Worm (Caenorhabditis elegans) whole organism, young adult: ENCODE results near the gene gsp-1.

Source experiments
- B0035.1 ChIP-seq: sonication (generic microtip); optimal IDR thresholded peaks from 2 replicates; lab custom pipeline; 2016; ENCODE audit warnings: missing genetic modification characterization, mild to moderate bottlenecking, missing compliant biosample characterization, missing genotype, missing genetic modification reagents
- B0261.1 ChIP-seq: sonication (generic microtip); optimal IDR thresholded peaks from 2 replicates; lab custom pipeline; 2016; ENCODE audit warnings: mild to moderate bottlenecking, missing genetic modification characterization, moderate library complexity, missing compliant biosample characterization
- B0336.3 ChIP-seq: fragments of 200-800 bp; sonication (Bioruptor generic); IDR thresholded peaks from 2 replicates; pipeline ENCODE4 v1.3.6; 2022; ENCODE audit warnings: missing genetic modification characterization, missing compliant biosample characterization
- D2030.7 ChIP-seq: fragments of 200-800 bp; sonication (Bioruptor generic); IDR thresholded peaks from 2 replicates; pipeline ENCODE4 v1.3.6; 2022; ENCODE audit warnings: missing genetic modification reagents, missing genetic modification characterization, missing compliant biosample characterization
- K12H6.12 ChIP-seq: fragments of 200-800 bp; sonication (Bioruptor generic); optimal IDR thresholded peaks from 2 replicates; lab custom pipeline; 2018; ENCODE audit warnings: mild to moderate bottlenecking, missing genetic modification characterization, missing compliant biosample characterization
- Y67H2A.10 ChIP-seq: fragments of 200-800 bp; sonication (Bioruptor generic); conservative IDR thresholded peaks from 2 replicates; pipeline ENCODE4 v1.3.6; 2022; ENCODE audit warnings: missing genetic modification reagents, missing genetic modification characterization, missing compliant biosample characterization
- Y79H2A.3 ChIP-seq: fragments of 200-800 bp; sonication (Bioruptor generic); conservative IDR thresholded peaks from 2 replicates; pipeline ENCODE4 v1.3.6; 2022; ENCODE audit warnings: missing genetic modification reagents, missing genetic modification characterization, missing compliant biosample characterization
- akir-1 ChIP-seq: fragments of 200-800 bp; sonication (Bioruptor generic); optimal IDR thresholded peaks from 2 replicates; lab custom pipeline; 2018; ENCODE audit warnings: mild to moderate bottlenecking, missing genetic modification characterization, moderate library complexity, missing compliant biosample characterization
- aptf-2 ChIP-seq: fragments of 200-800 bp; sonication (Bioruptor generic); conservative IDR thresholded peaks from 2 replicates; pipeline ENCODE4 v1.3.6; 2022; ENCODE audit warnings: missing genetic modification reagents, missing genetic modification characterization, missing compliant biosample characterization
- bed-1 ChIP-seq: fragments of 200-800 bp; sonication (Bioruptor generic); IDR thresholded peaks from 2 replicates; pipeline ENCODE4 v1.3.6; 2022; ENCODE audit warnings: missing genetic modification reagents, missing genetic modification characterization, missing compliant biosample characterization
- bed-2 ChIP-seq: fragments of 200-800 bp; sonication (Bioruptor generic); IDR thresholded peaks from 2 replicates; pipeline ENCODE4 v1.3.6; 2022; ENCODE audit warnings: missing genetic modification reagents, missing genetic modification characterization, missing compliant biosample characterization
- ccch-3 ChIP-seq: fragments of 200-800 bp; sonication (Bioruptor generic); optimal IDR thresholded peaks from 2 replicates; lab custom pipeline; 2018; ENCODE audit warnings: mild to moderate bottlenecking, missing genetic modification characterization, missing compliant biosample characterization
- cebp-1 ChIP-seq, 2 experiments: fragments of 200-800 bp in 1 of 2; sonication (Bioruptor generic) in 1 of 2; sonication (generic microtip) in 1 of 2; IDR thresholded peaks in 1 of 2; optimal IDR thresholded peaks in 1 of 2; 2 replicates each; pipeline versions ENCODE4 v1.3.6 to Lab custom; 2017 to 2022; ENCODE audit warnings: missing compliant biosample characterization in 2 of 2, missing genetic modification characterization in 2 of 2, mild to moderate bottlenecking in 1 of 2, missing genetic modification reagents in 1 of 2, moderate library complexity in 1 of 2
- cebp-2 ChIP-seq: fragments of 200-800 bp; sonication (Bioruptor generic); IDR thresholded peaks from 2 replicates; pipeline ENCODE4 v1.3.6; 2022; ENCODE audit warnings: missing genetic modification characterization, missing compliant biosample characterization
- ceh-100 ChIP-seq: fragments of 200-800 bp; sonication (Bioruptor generic); IDR thresholded peaks from 2 replicates; pipeline ENCODE4 v1.3.6; 2022; ENCODE audit warnings: missing genetic modification reagents, missing genetic modification characterization, missing compliant biosample characterization
- ceh-40 ChIP-seq: fragments of 200-800 bp; sonication (Bioruptor generic); IDR thresholded peaks from 2 replicates; pipeline ENCODE4 v1.3.6; 2022; ENCODE audit warnings: missing genetic modification characterization, missing compliant biosample characterization
- ceh-58 ChIP-seq: fragments of 200-800 bp; sonication (Bioruptor generic); IDR thresholded peaks from 2 replicates; pipeline ENCODE4 v1.3.6; 2022; ENCODE audit warnings: missing genetic modification characterization, missing compliant biosample characterization
- ceh-79 ChIP-seq: sonication (generic microtip); optimal IDR thresholded peaks from 2 replicates; lab custom pipeline; 2017; ENCODE audit warnings: mild to moderate bottlenecking, missing genetic modification characterization, missing compliant biosample characterization
- egl-18 ChIP-seq: fragments of 200-800 bp; sonication (Bioruptor generic); IDR thresholded peaks from 2 replicates; pipeline ENCODE4 v1.3.6; 2022; ENCODE audit warnings: missing genetic modification reagents, missing genetic modification characterization, missing compliant biosample characterization
- ekl-4 ChIP-seq: fragments of 200-800 bp; sonication (Bioruptor generic); IDR thresholded peaks from 2 replicates; pipeline ENCODE4 v1.3.6; 2022; ENCODE audit warnings: missing genetic modification reagents, missing genetic modification characterization, missing compliant biosample characterization
- hlh-12 ChIP-seq: sonication (generic microtip); optimal IDR thresholded peaks from 2 replicates; lab custom pipeline; 2016; ENCODE audit warnings: missing genetic modification characterization, missing compliant biosample characterization
- hmg-20 ChIP-seq: fragments of 200-800 bp; sonication (Bioruptor generic); IDR thresholded peaks from 2 replicates; pipeline ENCODE4 v1.3.6; 2022; ENCODE audit warnings: missing genetic modification reagents, missing genetic modification characterization, missing compliant biosample characterization
- let-526 ChIP-seq: fragments of 200-800 bp; sonication (Bioruptor generic); IDR thresholded peaks from 2 replicates; pipeline ENCODE4 v1.3.6; 2022; ENCODE audit warnings: missing genetic modification reagents, missing genetic modification characterization, missing compliant biosample characterization
- lin-54 ChIP-seq: fragments of 200-800 bp; sonication (Bioruptor generic); optimal IDR thresholded peaks from 2 replicates; lab custom pipeline; 2018; ENCODE audit warnings: mild to moderate bottlenecking, missing genetic modification characterization, missing compliant biosample characterization
- lir-1 ChIP-seq: fragments of 200-800 bp; sonication (Bioruptor generic); conservative IDR thresholded peaks from 2 replicates; pipeline ENCODE4 v1.3.6; 2022; ENCODE audit warnings: missing genetic modification reagents, missing genetic modification characterization, missing compliant biosample characterization
- lsl-1 ChIP-seq: fragments of 200-800 bp; sonication (Bioruptor generic); optimal IDR thresholded peaks from 2 replicates; lab custom pipeline; 2018; ENCODE audit warnings: mild to moderate bottlenecking, missing genetic modification characterization, moderate library complexity, missing compliant biosample characterization
- madf-10 ChIP-seq: sonication (generic microtip); optimal IDR thresholded peaks from 2 replicates; lab custom pipeline; 2016; ENCODE audit warnings: mild to moderate bottlenecking, missing genetic modification characterization, missing compliant biosample characterization
- mcd-1 ChIP-seq: fragments of 200-800 bp; sonication (Bioruptor generic); IDR thresholded peaks from 2 replicates; pipeline ENCODE4 v1.3.6; 2022; ENCODE audit warnings: missing genetic modification reagents, missing genetic modification characterization, missing compliant biosample characterization
- nfya-2 ChIP-seq: fragments of 200-800 bp; sonication (Bioruptor generic); IDR thresholded peaks from 2 replicates; pipeline ENCODE4 v1.3.6; 2022; ENCODE audit warnings: missing genetic modification reagents, missing genetic modification characterization, missing compliant biosample characterization
- nfyb-1 ChIP-seq: fragments of 200-800 bp; sonication (Bioruptor generic); IDR thresholded peaks from 2 replicates; pipeline ENCODE4 v1.3.6; 2022; ENCODE audit warnings: missing genetic modification reagents, missing genetic modification characterization, missing compliant biosample characterization
- nhr-120 ChIP-seq: fragments of 200-800 bp; sonication (Bioruptor generic); IDR thresholded peaks from 2 replicates; pipeline ENCODE4 v1.3.6; 2022; ENCODE audit warnings: missing genetic modification characterization, missing compliant biosample characterization
- nhr-179 ChIP-seq: sonication (generic microtip); optimal IDR thresholded peaks from 2 replicates; lab custom pipeline; 2016; ENCODE audit warnings: mild to moderate bottlenecking, missing genetic modification characterization, missing compliant biosample characterization
- pbrm-1 ChIP-seq: fragments of 200-800 bp; sonication (Bioruptor generic); IDR thresholded peaks from 2 replicates; pipeline ENCODE4 v1.3.6; 2022; ENCODE audit warnings: missing genetic modification reagents, missing genetic modification characterization, missing compliant biosample characterization
- rec-8 ChIP-seq, 2 experiments: sonication (generic microtip); optimal IDR thresholded peaks; 2 replicates each; lab custom pipeline; 2016; ENCODE audit warnings: mild to moderate bottlenecking in 2 of 2, missing genetic modification characterization in 2 of 2, missing genetic modification reagents in 2 of 2, missing genotype in 2 of 2, missing biosample characterization in 1 of 2, missing compliant biosample characterization in 1 of 2, moderate library complexity in 1 of 2
- snpc-1.1 ChIP-seq: sonication (generic microtip); optimal IDR thresholded peaks from 2 replicates; lab custom pipeline; 2017; ENCODE audit warnings: missing genetic modification characterization, mild to moderate bottlenecking, missing compliant biosample characterization, antibody characterized with exemption, moderate library complexity, missing genotype, missing genetic modification reagents; ENCODE audit not compliant: insufficient read depth
- snpc-3.4 ChIP-seq: sonication (generic microtip); optimal IDR thresholded peaks from 2 replicates; lab custom pipeline; 2017; ENCODE audit warnings: missing genetic modification characterization, mild to moderate bottlenecking, missing compliant biosample characterization, antibody characterized with exemption, moderate library complexity, missing genotype, missing genetic modification reagents
- snpc-4 ChIP-seq, 5 experiments: fragments of 150-350 bp in 1 of 5; sonication (generic microtip) in 4 of 5; optimal IDR thresholded peaks; 2 replicates each; lab custom pipeline; 2014 to 2018; ENCODE audit warnings: missing genetic modification characterization in 5 of 5, missing biosample characterization in 3 of 5, antibody characterized with exemption in 2 of 5, mild to moderate bottlenecking in 2 of 5, missing compliant biosample characterization in 2 of 5, missing genotype in 2 of 5, moderate library complexity in 2 of 5, missing genetic modification reagents in 1 of 5
- tbx-9 ChIP-seq: sonication (generic microtip); optimal IDR thresholded peaks from 2 replicates; lab custom pipeline; 2016; ENCODE audit warnings: borderline replicate concordance, missing genetic modification characterization, inconsistent platforms, missing compliant biosample characterization
- unc-130 ChIP-seq: sonication (generic microtip); optimal IDR thresholded peaks from 2 replicates; lab custom pipeline; 2016; ENCODE audit warnings: missing genetic modification reagents, missing genetic modification characterization, missing compliant biosample characterization
- zfh-2 ChIP-seq: fragments of 200-800 bp; sonication (Bioruptor generic); conservative IDR thresholded peaks from 2 replicates; pipeline ENCODE4 v1.3.6; 2022; ENCODE audit warnings: missing genetic modification reagents, missing genetic modification characterization, missing compliant biosample characterization
- ztf-25 ChIP-seq: fragments of 200-800 bp; sonication (Bioruptor generic); IDR thresholded peaks from 2 replicates; pipeline ENCODE4 v1.3.6; 2022; ENCODE audit warnings: missing genetic modification reagents, missing genetic modification characterization, missing compliant biosample characterization
- ztf-26 ChIP-seq: sonication (generic microtip); optimal IDR thresholded peaks from 2 replicates; lab custom pipeline; 2017; ENCODE audit warnings: missing genetic modification characterization, missing compliant biosample characterization
- ztf-28 ChIP-seq: fragments of 200-800 bp; sonication (Bioruptor generic); IDR thresholded peaks from 2 replicates; pipeline ENCODE4 v1.3.6; 2022; ENCODE audit warnings: missing genetic modification reagents, missing genetic modification characterization, missing compliant biosample characterization
- ztf-3 ChIP-seq: fragments of 200-800 bp; sonication (Bioruptor generic); optimal IDR thresholded peaks from 2 replicates; lab custom pipeline; 2018; ENCODE audit warnings: mild to moderate bottlenecking, missing genetic modification characterization, missing compliant biosample characterization

Gene gsp-1

ce11 chrV:10715158-10716152 lies 33.2 kb downstream of the gsp-1 start (continued):
- TF ChIP-seq ceh-79 (tag; lab: Kevin White, UChicago): no peak
- TF ChIP-seq hmg-20 (GFP tag; lab: Robert Waterston, UW): no peak
- peak; percentile 80 for TF ChIP-seq mcd-1 (GFP tag; lab: Robert Waterston, UW)
- peak; percentile 62 for TF ChIP-seq lir-1 (GFP tag; lab: Robert Waterston, UW)
- no peak for TF ChIP-seq lsl-1
- no peak for TF ChIP-seq nhr-120 (GFP tag; lab: Robert Waterston, UW)
- peak; percentile 83 for TF ChIP-seq snpc-4 (GFP tag; optimal IDR thresholded peaks at IDR 0.05; lab: Kevin White, UChicago)
- peak; percentile 83 to 86 (median 84) for TF ChIP-seq snpc-4 (tag; optimal IDR thresholded peaks at IDR 0.05; lab: Kevin White, UChicago)
- 0 out of 2 replicates have a peak, but pooled peaks have one; percentile 13 for TF ChIP-seq Y67H2A.10 (GFP tag; lab: Robert Waterston, UW)
- TF ChIP-seq B0035.1 (tag; lab: Kevin White, UChicago): no peak
- no peak for TF ChIP-seq snpc-1.1 (tag; lab: Kevin White, UChicago)
- TF ChIP-seq ceh-100 (GFP tag; lab: Robert Waterston, UW): peak; percentile 68
- no peak for TF ChIP-seq bed-1 (GFP tag; lab: Robert Waterston, UW)
- TF ChIP-seq hlh-12 (tag; lab: Kevin White, UChicago): no peak
- TF ChIP-seq Y79H2A.3: 0 out of 2 replicates have a peak, but pooled peaks have one; percentile 53
- peak; percentile 82 for TF ChIP-seq ztf-26 (tag; lab: Kevin White, UChicago)
- no peak for TF ChIP-seq aptf-2 (GFP tag; lab: Robert Waterston, UW)
- peak; percentile 84 for TF ChIP-seq egl-18 (GFP tag; lab: Robert Waterston, UW)
- TF ChIP-seq bed-2 (GFP tag; lab: Robert Waterston, UW): no peak
- no peak for TF ChIP-seq snpc-3.4 (tag; lab: Kevin White, UChicago)
- peak; percentile 96 for TF ChIP-seq cebp-1 (GFP tag; IDR thresholded peaks at IDR 0.05; lab: Robert Waterston, UW)
- peak; percentile 99 for TF ChIP-seq cebp-1 (tag; optimal IDR thresholded peaks at IDR 0.05; lab: Kevin White, UChicago)
- TF ChIP-seq ekl-4 (GFP tag; lab: Robert Waterston, UW): peak; percentile 84
- TF ChIP-seq zfh-2 (GFP tag; lab: Robert Waterston, UW): peak; percentile 100
- TF ChIP-seq ceh-58 (GFP tag; lab: Robert Waterston, UW): no peak
- TF ChIP-seq ccch-3: no peak
- TF ChIP-seq nhr-179 (tag; lab: Kevin White, UChicago): no peak
- TF ChIP-seq D2030.7 (GFP tag; lab: Robert Waterston, UW): no peak
- TF ChIP-seq B0336.3: peak; percentile 92
- TF ChIP-seq B0261.1: no peak
- no peak for TF ChIP-seq cebp-2 (GFP tag; lab: Robert Waterston, UW)
- peak; percentile 81 for TF ChIP-seq let-526 (GFP tag; lab: Robert Waterston, UW)
- peak; percentile 70 for TF ChIP-seq ztf-3
- TF ChIP-seq akir-1 (GFP tag; lab: Kevin White, UChicago): no peak
- TF ChIP-seq tbx-9 (tag; lab: Kevin White, UChicago): no peak
- no peak for TF ChIP-seq ztf-25 (GFP tag; lab: Robert Waterston, UW)
- TF ChIP-seq lin-54 (GFP tag; lab: Kevin White, UChicago): peak; percentile 30
- TF ChIP-seq ceh-40 (GFP tag; lab: Robert Waterston, UW): no peak
- TF ChIP-seq K12H6.12 (tag; lab: Kevin White, UChicago): peak; percentile 98
- TF ChIP-seq nfyb-1 (GFP tag; lab: Robert Waterston, UW): peak; percentile 91
- no peak for TF ChIP-seq unc-130 (GFP tag; lab: Kevin White, UChicago)
- TF ChIP-seq rec-8 (tag; optimal IDR thresholded peaks at IDR 0.05; lab: Kevin White, UChicago): no peak
- no peak for TF ChIP-seq nfya-2 (GFP tag; lab: Robert Waterston, UW)
- TF ChIP-seq ztf-28 (GFP tag; lab: Robert Waterston, UW): no peak
- TF ChIP-seq madf-10 (tag; lab: Kevin White, UChicago): peak; percentile 73
- TF ChIP-seq pbrm-1 (GFP tag; lab: Robert Waterston, UW): peak; percentile 82
